Fruit fly (Drosophila melanogaster): ENCODE measurements around the gene SclB.

DNA sequence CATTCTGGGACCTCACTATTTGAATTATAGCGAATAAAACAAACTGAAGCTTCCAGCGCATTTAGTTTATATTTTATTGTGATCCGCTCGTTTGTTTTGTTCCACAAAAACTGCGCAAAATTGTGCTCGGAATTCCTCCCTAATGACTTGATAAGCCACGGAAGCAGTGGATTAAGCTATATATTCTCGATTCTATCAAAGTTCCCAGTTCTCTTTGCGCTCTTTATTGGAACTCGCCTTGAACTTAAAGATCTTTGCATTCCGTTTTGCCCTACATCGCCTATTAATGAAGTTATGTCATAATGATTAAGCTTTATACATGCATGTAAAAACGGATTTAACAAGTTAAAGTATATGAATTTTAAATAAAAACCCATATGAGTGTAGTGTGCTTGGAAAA, 614 bp upstream of the SclB start, which contains the start of gene Nepl9:
- TF ChIP-seq pan (optimal IDR thresholded peaks at IDR 0.05) (no peak), Dll (optimal IDR thresholded peaks at IDR 0.05) (no peak)

All from whole organism.